Worm (Caenorhabditis elegans) whole organism, mixed stage, embryonic: ENCODE results near the gene R12C12.5.

Experiments
- bed-3 ChIP-seq: fragments of 200-800 bp; sonication (Bioruptor generic); optimal IDR thresholded peaks from 3 replicates; lab custom pipeline; 2018; ENCODE audit warnings: mild to moderate bottlenecking, missing genetic modification characterization, moderate library complexity, missing compliant biosample characterization
- blmp-1 ChIP-seq: fragments of 150-350 bp; optimal IDR thresholded peaks from 2 replicates; lab custom pipeline; 2014; ENCODE audit warnings: missing biosample characterization, missing genetic modification characterization
- ceh-39 ChIP-seq: fragments of 150-350 bp; optimal IDR thresholded peaks from 2 replicates; lab custom pipeline; 2014; ENCODE audit warnings: missing biosample characterization, missing genetic modification characterization
- ceh-83 ChIP-seq: fragments of 200-800 bp; sonication (Bioruptor generic); optimal IDR thresholded peaks from 2 replicates; lab custom pipeline; 2018; ENCODE audit warnings: mild to moderate bottlenecking, missing genetic modification characterization, missing compliant biosample characterization
- ces-1 ChIP-seq: fragments of 150-350 bp; optimal IDR thresholded peaks from 2 replicates; lab custom pipeline; 2014; ENCODE audit warnings: missing biosample characterization, missing genetic modification reagents, missing genetic modification characterization
- cnd-1 ChIP-seq: fragments of 200-800 bp; sonication (Bioruptor generic); optimal IDR thresholded peaks from 2 replicates; lab custom pipeline; 2018; ENCODE audit warnings: mild to moderate bottlenecking, missing genetic modification characterization, missing compliant biosample characterization
- drap-1 ChIP-seq: fragments of 200-800 bp; sonication (Bioruptor generic); optimal IDR thresholded peaks from 3 replicates; lab custom pipeline; 2018; ENCODE audit warnings: mild to moderate bottlenecking, missing genetic modification characterization, missing compliant biosample characterization
- elt-1 ChIP-seq: sonication (generic microtip); optimal IDR thresholded peaks from 2 replicates; lab custom pipeline; 2017; ENCODE audit warnings: missing genetic modification characterization, mild to moderate bottlenecking, missing compliant biosample characterization, antibody characterized with exemption, moderate library complexity, borderline replicate concordance; ENCODE audit not compliant: insufficient read depth
- elt-3 ChIP-seq: fragments of 150-350 bp; optimal IDR thresholded peaks from 2 replicates; lab custom pipeline; 2014; ENCODE audit warnings: missing biosample characterization, missing genetic modification characterization
- flh-1 ChIP-seq: fragments of 200-800 bp; sonication (Bioruptor generic); optimal IDR thresholded peaks from 2 replicates; lab custom pipeline; 2018; ENCODE audit warnings: mild to moderate bottlenecking, missing genetic modification characterization, moderate library complexity, missing compliant biosample characterization
- hlh-1 ChIP-seq: fragments of 150-350 bp; optimal IDR thresholded peaks from 2 replicates; lab custom pipeline; 2014; ENCODE audit warnings: missing biosample characterization, missing genetic modification reagents, missing genetic modification characterization
- lin-13 ChIP-seq: fragments of 150-350 bp; optimal IDR thresholded peaks from 2 replicates; lab custom pipeline; 2014; ENCODE audit warnings: missing biosample characterization, missing genetic modification characterization
- lin-32 ChIP-seq: fragments of 200-800 bp; sonication (Bioruptor generic); optimal IDR thresholded peaks from 2 replicates; lab custom pipeline; 2018; ENCODE audit warnings: mild to moderate bottlenecking, missing genetic modification characterization, missing compliant biosample characterization
- lsy-2 ChIP-seq: fragments of 150-350 bp; optimal IDR thresholded peaks from 2 replicates; lab custom pipeline; 2014; ENCODE audit warnings: missing biosample characterization, missing genetic modification characterization
- mab-5 ChIP-seq: fragments of 150-350 bp; optimal IDR thresholded peaks from 2 replicates; lab custom pipeline; 2014; ENCODE audit warnings: missing biosample characterization, missing genetic modification characterization
- mep-1 ChIP-seq: fragments of 150-350 bp; optimal IDR thresholded peaks from 2 replicates; lab custom pipeline; 2017; ENCODE audit warnings: missing biosample characterization, missing genetic modification reagents, missing genetic modification characterization, inconsistent platforms
- mls-2 ChIP-seq: sonication (generic microtip); optimal IDR thresholded peaks from 2 replicates; lab custom pipeline; 2016; ENCODE audit warnings: mild to moderate bottlenecking, missing genetic modification characterization, moderate library complexity, missing compliant biosample characterization
- nhr-12 ChIP-seq: fragments of 150-350 bp; optimal IDR thresholded peaks from 2 replicates; lab custom pipeline; 2014; ENCODE audit warnings: missing biosample characterization, missing genetic modification characterization
- nhr-2 ChIP-seq: fragments of 150-350 bp; optimal IDR thresholded peaks from 2 replicates; lab custom pipeline; 2014; ENCODE audit warnings: missing biosample characterization, missing genetic modification characterization
- nhr-28 ChIP-seq: fragments of 150-350 bp; optimal IDR thresholded peaks from 2 replicates; lab custom pipeline; 2014; ENCODE audit warnings: missing biosample characterization, missing genetic modification characterization
- nhr-76 ChIP-seq: sonication (generic microtip); optimal IDR thresholded peaks from 2 replicates; lab custom pipeline; 2017; ENCODE audit warnings: missing biosample characterization, missing genetic modification characterization
- pha-4 ChIP-seq: fragments of 150-350 bp; optimal IDR thresholded peaks from 2 replicates; lab custom pipeline; 2018; ENCODE audit warnings: missing biosample characterization, missing genetic modification reagents, missing genetic modification characterization
- sem-2 ChIP-seq: fragments of 200-800 bp; sonication (Bioruptor generic); optimal IDR thresholded peaks from 2 replicates; lab custom pipeline; 2018; ENCODE audit warnings: mild to moderate bottlenecking, missing genetic modification characterization, missing compliant biosample characterization
- snpc-4 ChIP-seq: fragments of 150-350 bp; optimal IDR thresholded peaks from 2 replicates; lab custom pipeline; 2014; ENCODE audit warnings: missing biosample characterization, missing genetic modification characterization
- sptf-1 ChIP-seq: sonication (generic microtip); optimal IDR thresholded peaks from 2 replicates; lab custom pipeline; 2017; ENCODE audit warnings: mild to moderate bottlenecking, missing genetic modification characterization, moderate library complexity, missing compliant biosample characterization
- tbx-8 ChIP-seq: fragments of 200-800 bp; sonication (Bioruptor generic); optimal IDR thresholded peaks from 2 replicates; lab custom pipeline; 2018; ENCODE audit warnings: mild to moderate bottlenecking, missing genetic modification characterization, moderate library complexity, missing compliant biosample characterization
- unc-120 ChIP-seq: sonication (generic microtip); optimal IDR thresholded peaks from 2 replicates; lab custom pipeline; 2017; ENCODE audit warnings: missing genetic modification characterization, missing compliant biosample characterization; ENCODE audit not compliant: poor library complexity, severe bottlenecking
- unc-39 ChIP-seq: fragments of 150-350 bp; optimal IDR thresholded peaks from 2 replicates; lab custom pipeline; 2014; ENCODE audit warnings: missing biosample characterization, missing genetic modification characterization
- unc-62 ChIP-seq: fragments of 150-350 bp; optimal IDR thresholded peaks from 2 replicates; lab custom pipeline; 2014; ENCODE audit warnings: missing biosample characterization, missing genetic modification reagents, missing genetic modification characterization
- zip-8 ChIP-seq: fragments of 150-350 bp; optimal IDR thresholded peaks from 2 replicates; lab custom pipeline; 2014; ENCODE audit warnings: missing biosample characterization, missing genetic modification characterization
- ztf-11 ChIP-seq: fragments of 150-350 bp; optimal IDR thresholded peaks from 2 replicates; lab custom pipeline; 2014; ENCODE audit warnings: missing biosample characterization, missing genetic modification characterization

Gene R12C12.5

DNA sequence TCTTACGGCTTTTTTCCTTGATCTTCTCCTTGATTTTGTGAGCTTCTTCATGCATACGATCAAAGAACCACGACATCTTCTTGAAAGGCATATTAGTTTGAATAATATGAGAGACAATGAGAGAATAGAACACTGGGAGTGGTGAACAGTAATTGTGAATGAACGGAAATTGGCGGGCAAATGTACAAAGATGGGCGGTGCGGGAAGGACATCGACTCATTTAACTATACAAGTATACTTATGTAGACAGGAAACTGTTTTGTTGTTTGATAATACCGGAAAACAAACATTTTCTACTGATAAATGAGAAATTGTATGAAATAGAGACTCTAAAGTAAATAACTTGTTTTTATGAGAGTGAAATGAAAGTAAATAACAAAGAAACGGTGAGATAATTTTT, at the start of gene R12C12.5:
Gene R12C12.5, minus strand, starts transcription at position 101 of the 400 bp plus-strand sequence.
- TF ChIP-seq nhr-12 (tag; lab: Kevin White, UChicago), result no peak
- TF ChIP-seq unc-62, result no peak
- TF ChIP-seq lsy-2 (tag; lab: Kevin White, UChicago), result no peak
- TF ChIP-seq ztf-11, result no peak
- no peak for TF ChIP-seq ceh-39 (tag; lab: Kevin White, UChicago)
- no peak for TF ChIP-seq unc-39
- no peak for TF ChIP-seq bed-3 (GFP tag; lab: Kevin White, UChicago)
- no peak for TF ChIP-seq tbx-8 (GFP tag; lab: Kevin White, UChicago)
- TF ChIP-seq sptf-1 (tag; lab: Kevin White, UChicago), result no peak
- no peak for TF ChIP-seq mep-1 (tag; lab: Kevin White, UChicago)
- no peak for TF ChIP-seq pha-4 (tag; lab: Kevin White, UChicago)
- no peak for TF ChIP-seq unc-120 (tag; lab: Kevin White, UChicago)
- no peak for TF ChIP-seq blmp-1
- no peak for TF ChIP-seq lin-13 (tag; lab: Kevin White, UChicago)
- TF ChIP-seq mab-5 (tag; lab: Kevin White, UChicago), result no peak
- no peak for TF ChIP-seq nhr-28
- TF ChIP-seq ceh-83, result no peak
- no peak for TF ChIP-seq hlh-1
- no peak for TF ChIP-seq nhr-2 (tag; lab: Kevin White, UChicago)

DNA sequence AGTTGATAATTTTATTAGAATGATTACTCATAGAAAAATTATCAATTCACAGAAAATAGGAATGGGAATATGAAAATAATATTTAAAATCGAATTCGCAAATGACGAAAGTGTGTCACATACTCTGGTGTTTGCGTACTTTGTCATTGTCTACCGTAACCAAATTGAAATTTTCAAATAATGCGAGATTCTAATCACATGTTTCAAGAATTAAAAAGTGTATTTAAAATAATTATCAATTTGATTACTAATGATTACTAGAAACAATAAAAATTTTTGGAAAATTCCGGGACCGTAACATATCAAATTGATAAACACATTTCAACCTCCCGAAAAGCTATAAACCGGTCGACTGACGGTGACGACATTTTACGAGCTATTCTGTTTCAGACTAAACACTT, 46.4 kb upstream of the R12C12.5 start, which contains the start of the genes fbf-2 and nspg-3:
Gene fbf-2, minus strand, starts transcription at position 101 of the 400 bp plus-strand sequence.
Gene nspg-3, plus strand, starts transcription at position 388 of the 400 bp plus-strand sequence.
- TF ChIP-seq drap-1 (GFP tag; lab: Kevin White, UChicago) (no peak), nhr-76 (tag; lab: Kevin White, UChicago) (no peak), elt-1 (tag; lab: Kevin White, UChicago) (no peak), mab-5 (tag; lab: Kevin White, UChicago) (no peak), nhr-28 (no peak), mep-1 (tag; lab: Kevin White, UChicago) (no peak), ceh-83 (no peak), ces-1 (no peak), unc-62 (no peak), elt-3 (no peak), mls-2 (tag; lab: Kevin White, UChicago) (no peak), zip-8 (tag; lab: Kevin White, UChicago) (no peak), cnd-1 (no peak)

DNA sequence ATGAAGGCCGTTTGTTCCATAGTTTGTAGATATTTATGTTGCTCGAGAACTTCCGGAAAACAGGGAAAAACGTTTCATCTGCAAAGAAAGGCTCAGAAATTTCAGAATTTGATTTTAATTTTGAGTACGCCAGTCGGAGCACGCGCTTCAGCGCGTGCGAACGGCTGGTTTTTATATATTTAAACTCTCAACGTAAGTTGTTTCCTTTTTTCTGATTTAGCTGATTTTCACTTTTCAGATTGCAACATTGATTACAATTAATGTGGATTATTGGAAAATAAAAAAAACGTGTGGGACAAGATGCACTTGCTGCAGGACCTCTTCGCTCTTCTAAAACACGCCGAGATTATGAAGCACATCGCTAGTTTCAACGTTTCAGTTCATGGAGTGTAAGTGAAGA, 37.7 kb upstream of the R12C12.5 start, which contains the start of gene F21H12.3:
Gene F21H12.3, plus strand, starts transcription at position 301 of the 400 bp plus-strand sequence.
- TF ChIP-seq snpc-4 (tag; lab: Kevin White, UChicago) (no peak), nhr-2 (tag; lab: Kevin White, UChicago) (no peak), lin-32 (GFP tag; lab: Kevin White, UChicago) (no peak), blmp-1 (no peak), mab-5 (tag; lab: Kevin White, UChicago) (no peak), nhr-76 (tag; lab: Kevin White, UChicago) (no peak), nhr-12 (tag; lab: Kevin White, UChicago) (no peak), ces-1 (no peak), tbx-8 (GFP tag; lab: Kevin White, UChicago) (no peak), mls-2 (tag; lab: Kevin White, UChicago) (no peak), bed-3 (GFP tag; lab: Kevin White, UChicago) (no peak), nhr-28 (no peak), hlh-1 (no peak), drap-1 (GFP tag; lab: Kevin White, UChicago) (no peak), lsy-2 (tag; lab: Kevin White, UChicago) (no peak), ceh-83 (no peak), unc-120 (tag; lab: Kevin White, UChicago) (no peak), cnd-1 (no peak), elt-1 (tag; lab: Kevin White, UChicago) (no peak), unc-62 (no peak)

DNA sequence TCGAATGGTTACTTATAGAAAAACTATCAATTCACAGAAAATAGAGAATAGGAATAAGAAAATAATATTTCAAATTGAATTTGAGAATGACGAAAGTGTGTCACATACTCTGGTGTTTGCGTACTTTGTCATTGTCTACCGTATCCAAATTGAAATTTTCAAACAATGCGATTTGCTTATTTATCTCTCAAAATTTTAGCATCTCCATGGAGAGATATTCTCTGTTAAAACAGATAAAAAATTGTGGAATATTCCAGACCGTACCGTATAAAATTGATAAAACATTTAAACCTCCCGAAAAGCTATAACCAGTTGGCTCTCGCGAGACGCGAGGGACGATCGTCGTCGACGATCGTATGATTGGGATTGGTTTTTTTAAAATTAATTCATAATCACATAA, 35.8 kb upstream of the R12C12.5 start, which contains the start of gene fbf-1:
Gene fbf-1, minus strand, starts transcription at position 101 of the 400 bp plus-strand sequence.
- no peak for TF ChIP-seq lin-32 (GFP tag; lab: Kevin White, UChicago)
- TF ChIP-seq nhr-12 (tag; lab: Kevin White, UChicago), result no peak
- TF ChIP-seq sem-2, result no peak

DNA sequence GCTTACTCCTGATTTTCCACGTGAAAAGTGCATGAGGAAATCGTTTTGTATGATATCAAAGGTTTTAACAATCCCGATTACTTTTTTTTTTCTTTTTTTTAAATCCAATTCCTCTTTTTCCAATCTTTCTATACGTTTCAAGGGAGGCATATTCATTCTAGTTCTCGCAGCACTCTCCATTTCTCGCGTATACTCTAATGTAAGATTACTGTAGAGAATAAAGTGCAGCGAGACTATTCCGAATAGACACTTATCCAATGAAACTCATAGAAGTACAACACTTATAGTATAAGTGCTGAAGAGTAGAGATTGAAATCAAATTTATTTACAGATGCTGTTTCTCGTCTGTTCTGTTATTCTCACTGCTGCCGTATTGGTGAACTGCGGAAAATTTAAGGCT, 32.7 kb upstream of the R12C12.5 start, which contains the start of gene H12I13.6:
Gene H12I13.6, plus strand, starts transcription at position 301 of the 400 bp plus-strand sequence.
- TF ChIP-seq ztf-11 (no peak), cnd-1 (no peak), flh-1 (GFP tag; lab: Kevin White, UChicago) (no peak), elt-3 (no peak)
